Worm (Caenorhabditis elegans): ENCODE results near the gene lbp-8.

lbp-8 gene

DNA sequence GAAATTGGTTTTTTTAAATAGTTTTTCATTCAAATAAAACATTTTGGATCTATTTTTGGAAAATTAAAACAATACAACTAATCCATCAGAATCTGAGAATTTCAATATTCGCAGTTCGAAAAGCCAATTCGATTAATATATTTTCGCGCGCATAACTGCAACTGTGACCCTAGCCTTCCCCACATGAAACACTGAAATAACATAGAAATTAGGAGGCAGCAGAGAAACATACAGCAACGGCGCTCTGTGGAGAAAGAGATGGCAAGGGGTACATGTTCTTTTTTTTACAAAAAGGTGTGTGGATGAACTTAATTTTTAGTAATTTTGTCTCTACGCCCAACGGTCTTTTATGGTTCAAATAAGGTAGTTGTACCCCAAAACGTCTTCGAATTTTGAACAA lies 10.4 kb upstream of the lbp-8 start:
- TF ChIP-seq ces-1 (GFP tag; optimal IDR thresholded peaks at IDR 0.05) (no peak), lsy-2 (tag; optimal IDR thresholded peaks at IDR 0.05) (peak in 1 of 2 experiments; percentile 41), lin-14 (GFP tag; optimal IDR thresholded peaks at IDR 0.05) (peak; percentile 58), mef-2 (tag; optimal IDR thresholded peaks at IDR 0.05) (no peak), blmp-1 (tag; optimal IDR thresholded peaks at IDR 0.05) (peak; percentile 4), pag-3 (tag; optimal IDR thresholded peaks at IDR 0.05; ENCODE audit: borderline replicate concordance, insufficient read depth) (no peak), snu-23 (GFP tag; optimal IDR thresholded peaks at IDR 0.05) (peak; percentile 15), C16A3.4 (tag; optimal IDR thresholded peaks at IDR 0.05) (no peak), fos-1 (tag; optimal IDR thresholded peaks at IDR 0.05) (no peak), dpl-1 (GFP tag; optimal IDR thresholded peaks at IDR 0.05) (peak; percentile 6 to 62 (median 56)), lin-39 (tag; optimal IDR thresholded peaks at IDR 0.05) (no peak), lin-35 (GFP tag; optimal IDR thresholded peaks at IDR 0.05) (peak; percentile 19 to 55), tlp-1 (tag; optimal IDR thresholded peaks at IDR 0.05) (no peak), rnt-1 (tag; optimal IDR thresholded peaks at IDR 0.05) (peak; percentile 3), efl-1 (optimal IDR thresholded peaks at IDR 0.05) (peak; percentile 39 to 54), efl-1 (GFP tag; optimal IDR thresholded peaks at IDR 0.05 in 1 of 2) (peak; percentile 57 to 87), nhr-19 (GFP tag; conservative IDR thresholded peaks at IDR 0.05) (no peak), C04F5.9 (tag; optimal IDR thresholded peaks at IDR 0.05) (no peak)

DNA sequence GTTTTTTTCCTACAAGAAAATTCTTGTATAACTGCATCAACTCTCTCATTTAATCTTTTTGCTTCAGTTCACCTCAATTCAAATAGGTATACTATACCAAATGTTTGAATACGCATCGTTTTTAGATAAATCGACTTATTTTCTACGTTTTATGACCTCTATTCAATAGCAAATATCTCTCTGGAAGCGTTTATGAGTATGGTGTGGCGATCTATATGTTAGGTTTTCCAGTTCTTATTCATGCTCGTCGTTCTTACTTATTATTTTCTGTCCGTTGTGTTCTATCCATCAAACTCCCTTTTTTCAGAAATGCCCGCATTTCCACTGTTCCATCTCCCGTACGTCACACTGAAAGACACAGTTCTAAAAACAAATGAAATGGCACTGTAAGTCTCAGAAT lies 10.0 kb upstream of the lbp-8 start, which contains the start of gene T22G5.3:
T22G5.3 (plus strand) TSS at position 301 of the 400 bp plus-strand sequence.
- no peak for TF ChIP-seq nhr-76 (tag; optimal IDR thresholded peaks at IDR 0.05)
- TF ChIP-seq C34B4.2 (tag; optimal IDR thresholded peaks at IDR 0.05) = no peak
- TF ChIP-seq Y116A8C.19 (tag; optimal IDR thresholded peaks at IDR 0.05; ENCODE audit: borderline replicate concordance) = no peak
- TF ChIP-seq hlh-17 (GFP tag; optimal IDR thresholded peaks at IDR 0.05; ENCODE audit: borderline replicate concordance) = no peak
- no peak for TF ChIP-seq pqm-1 (tag; optimal IDR thresholded peaks at IDR 0.05)
- no peak for TF ChIP-seq aly-2 (tag; optimal IDR thresholded peaks at IDR 0.05)
- no peak for TF ChIP-seq fkh-8 (tag; optimal IDR thresholded peaks at IDR 0.05)
- TF ChIP-seq mef-2 (tag; optimal IDR thresholded peaks at IDR 0.05) = no peak
- no peak for TF ChIP-seq sox-4 (tag; optimal IDR thresholded peaks at IDR 0.05)
- TF ChIP-seq unc-30 (tag; optimal IDR thresholded peaks at IDR 0.05) = no peak
- no peak for TF ChIP-seq ceh-8 (GFP tag; optimal IDR thresholded peaks at IDR 0.05)
- no peak for TF ChIP-seq nhr-11 (tag; optimal IDR thresholded peaks at IDR 0.05)

DNA sequence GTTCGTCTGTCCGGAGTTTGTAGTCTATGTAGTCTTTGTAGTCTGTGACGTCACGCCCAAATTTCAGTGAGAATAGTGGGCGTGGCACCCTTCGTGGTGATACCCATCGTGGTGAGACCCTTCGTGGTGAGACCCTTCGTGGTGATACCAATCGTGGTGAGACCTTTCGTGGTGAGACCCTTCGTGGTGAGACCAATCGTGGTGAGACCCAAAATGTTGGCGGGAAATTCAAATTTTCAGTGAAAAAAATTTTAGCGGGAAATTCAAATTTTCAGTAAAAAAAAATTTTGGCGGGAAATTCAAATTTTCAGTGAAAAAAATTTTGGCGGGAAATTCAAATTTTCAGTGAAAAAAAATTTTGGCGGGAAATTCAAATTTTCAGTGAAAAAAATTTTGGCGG lies 8.4 kb upstream of the lbp-8 start:
- peak; percentile 11; the same call in 1 of the 2 replicates for TF ChIP-seq isw-1 (GFP tag; IDR thresholded peaks at IDR 0.05)
- TF ChIP-seq unc-98 (GFP tag; IDR thresholded peaks at IDR 0.05) = peak; percentile 53; the same call in 1 of the 2 replicates

ce11 chrV:13887358-13887757 lies 3.2 kb upstream of the lbp-8 start, which contains the start of gene srsx-19:
srsx-19 (plus strand) TSS chrV:13887658.
- no peak for TF ChIP-seq egl-27 (tag; optimal IDR thresholded peaks at IDR 0.05)
- no peak for TF ChIP-seq xbp-1 (tag; optimal IDR thresholded peaks at IDR 0.05)
- TF ChIP-seq ceh-63 (GFP tag; optimal IDR thresholded peaks at IDR 0.05) = no peak
- TF ChIP-seq pag-3 (tag; optimal IDR thresholded peaks at IDR 0.05; ENCODE audit: borderline replicate concordance, insufficient read depth) = no peak
- no peak for TF ChIP-seq fos-1 (tag; optimal IDR thresholded peaks at IDR 0.05)
- no peak for TF ChIP-seq elt-2 (tag; optimal IDR thresholded peaks at IDR 0.05)
- TF ChIP-seq vab-15 (tag; optimal IDR thresholded peaks at IDR 0.05) = no peak

DNA sequence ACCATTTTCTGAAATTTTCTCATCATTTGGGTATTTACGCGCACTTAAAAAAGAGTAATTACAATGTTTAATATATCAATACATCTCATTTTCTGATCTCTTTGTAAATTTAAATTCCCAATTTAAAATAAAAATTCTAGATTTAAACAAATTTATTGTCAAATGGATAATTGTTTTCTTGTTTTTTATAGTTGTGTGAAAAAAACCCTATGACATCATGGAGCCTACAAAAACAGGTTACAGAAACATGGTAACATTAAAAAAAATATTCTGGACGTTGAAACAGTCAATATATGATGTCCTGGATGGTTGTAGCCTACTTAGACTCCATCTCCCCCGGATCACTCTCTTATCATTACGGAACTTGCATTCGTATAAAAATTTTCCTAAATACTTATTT lies 1.1 kb upstream of the lbp-8 start, which contains the start of gene spp-12:
spp-12 (plus strand) TSS at position 301 of the 400 bp plus-strand sequence.
- no peak for TF ChIP-seq dsc-1 (tag; optimal IDR thresholded peaks at IDR 0.05)
- no peak for TF ChIP-seq efl-1 (optimal IDR thresholded peaks at IDR 0.05)
- peak in 1 of 2 experiments; percentile 6 for TF ChIP-seq efl-1 (GFP tag; optimal IDR thresholded peaks at IDR 0.05 in 1 of 2)
- TF ChIP-seq ztf-11 (tag; optimal IDR thresholded peaks at IDR 0.05) = no peak

Measured in whole organism, L1 larva.